Fruit fly (Drosophila melanogaster): Measurements from ENCODE around the gene CG32536.

The CG32536 gene

dm6 chrX:19306531-19306930 is 29.8 kb upstream of the CG32536 start:
- no peak for TF ChIP-seq CG18476 (GFP tag; optimal IDR thresholded peaks at IDR 0.05)
- no peak for TF ChIP-seq CG12236 (GFP tag; optimal IDR thresholded peaks at IDR 0.05)
- no peak for TF ChIP-seq onecut (GFP tag; IDR thresholded peaks at IDR 0.05)
- peak; percentile 9 for TF ChIP-seq CG9817 (tag; optimal IDR thresholded peaks at IDR 0.05)
- TF ChIP-seq MESR4 (GFP tag; optimal IDR thresholded peaks at IDR 0.05): no peak
- no peak for TF ChIP-seq Oli (tag; optimal IDR thresholded peaks at IDR 0.05)
- no peak for TF ChIP-seq so (GFP tag; IDR thresholded peaks at IDR 0.05)
- TF ChIP-seq CG6813 (GFP tag; optimal IDR thresholded peaks at IDR 0.05): peak; percentile 15
- no peak for TF ChIP-seq pfk (GFP tag; optimal IDR thresholded peaks at IDR 0.05)
- no peak for TF ChIP-seq hbn (GFP tag; IDR thresholded peaks at IDR 0.05; ENCODE audit: partially characterized antibody)
- peak; percentile 54 for TF ChIP-seq lab (GFP tag; optimal IDR thresholded peaks at IDR 0.05)
- no peak for TF ChIP-seq CG12155 (GFP tag; optimal IDR thresholded peaks at IDR 0.05)
- TF ChIP-seq Opbp (GFP tag; IDR thresholded peaks at IDR 0.05; ENCODE audit: partially characterized antibody): no peak
- peak; percentile 38 for TF ChIP-seq B-H2 (GFP tag; optimal IDR thresholded peaks at IDR 0.05)
- TF ChIP-seq stwl (tag; optimal IDR thresholded peaks at IDR 0.05): no peak
- TF ChIP-seq CG2889 (GFP tag; IDR thresholded peaks at IDR 0.05): no peak
- TF ChIP-seq CG11247 (GFP tag; IDR thresholded peaks at IDR 0.05): no peak
- peak; percentile 13 for TF ChIP-seq gem (tag; optimal IDR thresholded peaks at IDR 0.05)
- peak; percentile 21 for TF ChIP-seq sd (tag; optimal IDR thresholded peaks at IDR 0.05)
- TF ChIP-seq CG43689 (GFP tag; IDR thresholded peaks at IDR 0.05): no peak
- TF ChIP-seq klu (GFP tag; IDR thresholded peaks at IDR 0.05): no peak
- no peak for TF ChIP-seq Sry-β (GFP tag; optimal IDR thresholded peaks at IDR 0.05)
- no peak for TF ChIP-seq CG8290 (GFP tag; optimal IDR thresholded peaks at IDR 0.05)
- peak in 1 of 2 experiments; percentile 76 for TF ChIP-seq CG8290 (tag; optimal IDR thresholded peaks at IDR 0.05)
- TF ChIP-seq Fer2 (tag; optimal IDR thresholded peaks at IDR 0.05): peak; percentile 31
- no peak for TF ChIP-seq h (optimal IDR thresholded peaks at IDR 0.05)
- TF ChIP-seq CG11093 (GFP tag; IDR thresholded peaks at IDR 0.05): no peak
- TF ChIP-seq CG7786 (GFP tag; optimal IDR thresholded peaks at IDR 0.05): no peak
- TF ChIP-seq p53 (GFP tag; optimal IDR thresholded peaks at IDR 0.05): no peak
- no peak for TF ChIP-seq usp (GFP tag; optimal IDR thresholded peaks at IDR 0.05)
- TF ChIP-seq CG16779 (GFP tag; IDR thresholded peaks at IDR 0.05): no peak
- TF ChIP-seq disco-r (GFP tag; optimal IDR thresholded peaks at IDR 0.05): no peak
- TF ChIP-seq CG5245 (GFP tag; optimal IDR thresholded peaks at IDR 0.05): no peak
- no peak for TF ChIP-seq CG16863 (GFP tag; optimal IDR thresholded peaks at IDR 0.05)
- TF ChIP-seq Atf-2 (GFP tag; optimal IDR thresholded peaks at IDR 0.05): no peak
- no peak for TF ChIP-seq CG4707 (GFP tag; optimal IDR thresholded peaks at IDR 0.05)
- TF ChIP-seq Bgb (GFP tag; IDR thresholded peaks at IDR 0.05; ENCODE audit: partially characterized antibody): no peak
- no peak for TF ChIP-seq ab (GFP tag; optimal IDR thresholded peaks at IDR 0.05)
- TF ChIP-seq pan (optimal IDR thresholded peaks at IDR 0.05): no peak
- TF ChIP-seq pan (GFP tag; optimal IDR thresholded peaks at IDR 0.05 in 1 of 2, IDR thresholded peaks at IDR 0.05 in 1 of 2): no peak
- 0 out of 2 replicates have a peak, but pooled peaks have one; percentile 25 for TF ChIP-seq Rfx (GFP tag; IDR thresholded peaks at IDR 0.05)
- no peak for TF ChIP-seq pum (GFP tag; optimal IDR thresholded peaks at IDR 0.05)
- no peak for TF ChIP-seq Dad (GFP tag; optimal IDR thresholded peaks at IDR 0.05)
- TF ChIP-seq trem (tag; optimal IDR thresholded peaks at IDR 0.05): no peak
- peak; percentile 42 for TF ChIP-seq schlank (tag; optimal IDR thresholded peaks at IDR 0.05)
- TF ChIP-seq CG9437 (GFP tag; optimal IDR thresholded peaks at IDR 0.05): no peak
- no peak for TF ChIP-seq lola (GFP tag; optimal IDR thresholded peaks at IDR 0.05)
- TF ChIP-seq zf30C (GFP tag; optimal IDR thresholded peaks at IDR 0.05): no peak
- TF ChIP-seq gcm (GFP tag; optimal IDR thresholded peaks at IDR 0.05): no peak
- no peak for TF ChIP-seq CG14441 (GFP tag; IDR thresholded peaks at IDR 0.05)
- TF ChIP-seq tap (tag; optimal IDR thresholded peaks at IDR 0.05): peak; percentile 21
- TF ChIP-seq danr (GFP tag; IDR thresholded peaks at IDR 0.05): no peak
- no peak for TF ChIP-seq slp2 (GFP tag; optimal IDR thresholded peaks at IDR 0.05)

Data from whole organism, embryonic.